Fruit fly (Drosophila melanogaster): Measurements from ENCODE around the gene CG3036.

CG3036 gene

dm6 chr2L:4945300-4945699, 53.4 kb downstream of the CG3036 start, which contains the start of the genes mRpL24 and betaggt-I:
Gene mRpL24 (minus strand): TSS chr2L:4945361.
Gene betaggt-I (plus strand): TSS chr2L:4945579.
- TF ChIP-seq pan (optimal IDR thresholded peaks at IDR 0.05): no peak

- no peak for TF ChIP-seq CG8478 (optimal IDR thresholded peaks at IDR 0.05)
- TF ChIP-seq Dll (optimal IDR thresholded peaks at IDR 0.05): no peak
- TF ChIP-seq EcR (GFP tag; optimal IDR thresholded peaks at IDR 0.05): no peak
- no peak for TF ChIP-seq pan (optimal IDR thresholded peaks at IDR 0.05)
- TF ChIP-seq usp (GFP tag; optimal IDR thresholded peaks at IDR 0.05): no peak
- TF ChIP-seq psq (optimal IDR thresholded peaks at IDR 0.05): no peak
Measured at dm6 chr2L:4949453-4950045, 57.6 kb downstream of the CG3036 start, which contains the start of gene jet. Gene jet (minus strand): TSS chr2L:4949784.

- no peak for TF ChIP-seq CG8478 (optimal IDR thresholded peaks at IDR 0.05)
- no peak for TF ChIP-seq pan (optimal IDR thresholded peaks at IDR 0.05)
Measured at dm6 chr2L:4950667-4951066, 58.8 kb downstream of the CG3036 start, which contains the start of gene Jon25Biii. Gene Jon25Biii (minus strand): TSS chr2L:4950767.

- TF ChIP-seq usp (GFP tag; optimal IDR thresholded peaks at IDR 0.05) (no peak), Dll (optimal IDR thresholded peaks at IDR 0.05) (no peak), EcR (GFP tag; optimal IDR thresholded peaks at IDR 0.05) (no peak), CG8478 (optimal IDR thresholded peaks at IDR 0.05) (no peak), pan (optimal IDR thresholded peaks at IDR 0.05) (no peak), psq (optimal IDR thresholded peaks at IDR 0.05) (no peak)
Measured at dm6 chr2L:4953086-4953570, 61.2 kb downstream of the CG3036 start, which contains the start of gene Jon25Bii. Gene Jon25Bii (minus strand): TSS chr2L:4953136.
